Worm (Caenorhabditis elegans): ENCODE data around the gene lgc-35.
A peak's percentile ranks its signal among the peaks of the same experiment; 100 is the strongest.

Gene lgc-35

DNA sequence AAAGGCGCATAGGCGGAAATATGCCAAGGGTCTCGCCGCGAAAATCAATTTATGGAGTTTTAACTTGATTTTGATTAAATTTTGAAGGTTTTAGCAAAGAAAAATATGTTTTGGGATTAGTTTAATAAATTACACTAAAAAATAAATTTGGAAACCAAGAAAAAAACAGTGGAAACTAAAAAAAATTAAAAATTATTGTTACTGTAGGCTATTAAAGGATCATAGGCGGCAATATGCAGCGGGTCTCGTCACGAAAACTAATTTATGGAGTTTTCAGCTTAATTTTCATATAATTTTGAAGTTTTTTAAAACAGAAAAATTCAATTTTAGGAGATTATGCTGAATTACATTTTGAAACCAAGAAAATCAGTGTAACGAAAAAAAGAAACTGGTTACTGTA, 31.2 kb downstream of the lgc-35 start (continued):
- TF ChIP-seq let-526 (GFP tag; IDR thresholded peaks at IDR 0.05) (no peak), B0035.1 (tag; optimal IDR thresholded peaks at IDR 0.05) (no peak), hlh-12 (tag; optimal IDR thresholded peaks at IDR 0.05) (no peak), die-1 (tag; optimal IDR thresholded peaks at IDR 0.05) (no peak), lsy-27 (tag; optimal IDR thresholded peaks at IDR 0.05; ENCODE audit: borderline replicate concordance, insufficient read depth) (no peak), bed-1 (GFP tag; IDR thresholded peaks at IDR 0.05) (no peak), mes-4 (tag; optimal IDR thresholded peaks at IDR 0.05) (no peak), let-607 (tag; optimal IDR thresholded peaks at IDR 0.05) (no peak), snpc-4 (GFP tag; optimal IDR thresholded peaks at IDR 0.05) (no peak), snpc-4 (tag; optimal IDR thresholded peaks at IDR 0.05) (peak in 1 of 4 experiments; percentile 15), him-1 (tag; optimal IDR thresholded peaks at IDR 0.05) (peak; percentile 13), sdz-38 (tag; optimal IDR thresholded peaks at IDR 0.05) (no peak), zim-3 (tag; optimal IDR thresholded peaks at IDR 0.05) (no peak), nhr-80 (tag; optimal IDR thresholded peaks at IDR 0.05) (no peak), nhr-120 (GFP tag; IDR thresholded peaks at IDR 0.05) (no peak), nfyb-1 (GFP tag; IDR thresholded peaks at IDR 0.05) (no peak), efl-1 (GFP tag; optimal IDR thresholded peaks at IDR 0.05) (peak; percentile 30), F49E8.2 (tag; optimal IDR thresholded peaks at IDR 0.05; ENCODE audit: insufficient read depth) (peak; percentile 20), unc-130 (GFP tag; optimal IDR thresholded peaks at IDR 0.05) (peak; percentile 14), ccch-3 (GFP tag; optimal IDR thresholded peaks at IDR 0.05) (no peak), zfh-2 (GFP tag; conservative IDR thresholded peaks at IDR 0.05) (no peak), K12H6.12 (tag; optimal IDR thresholded peaks at IDR 0.05) (no peak)

DNA sequence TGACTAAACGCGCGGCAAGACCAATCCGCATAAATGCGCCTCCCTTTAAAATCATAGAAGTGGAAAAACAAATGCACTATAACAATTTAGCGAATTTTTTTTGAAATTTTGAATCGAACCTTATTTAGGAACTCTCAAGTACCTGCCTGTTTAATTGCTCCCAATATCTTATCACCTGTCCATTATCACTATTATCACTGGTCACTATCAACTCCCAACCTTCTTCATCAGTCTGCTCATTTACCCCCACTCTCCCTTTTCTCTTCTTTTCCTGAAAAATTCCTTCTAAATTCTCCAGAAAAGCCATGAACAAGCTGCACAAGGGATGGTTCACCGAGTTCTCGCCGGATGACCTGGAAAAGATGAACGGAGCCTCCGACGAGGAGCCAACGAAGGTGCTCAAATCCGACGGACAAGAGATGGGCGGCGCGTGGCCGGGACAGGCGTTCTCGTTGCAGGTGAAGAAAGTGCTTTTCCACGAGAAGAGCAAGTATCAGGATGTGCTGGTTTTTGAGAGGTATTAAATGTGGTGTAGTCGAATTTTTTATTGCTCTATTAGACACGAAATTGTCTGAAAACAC, 33.3 kb downstream of the lgc-35 start, which contains the start of gene spds-1:
Gene spds-1 (plus strand): TSS at position 298 of the 581 bp plus-strand sequence.
- TF ChIP-seq zfh-2 (GFP tag; conservative IDR thresholded peaks at IDR 0.05), result peak; percentile 68
- TF ChIP-seq snpc-1.1 (tag; optimal IDR thresholded peaks at IDR 0.05; ENCODE audit: insufficient read depth), result no peak
- no peak for TF ChIP-seq Y79H2A.3 (GFP tag; conservative IDR thresholded peaks at IDR 0.05)
- no peak for TF ChIP-seq madf-6 (GFP tag; IDR thresholded peaks at IDR 0.05)
- no peak for TF ChIP-seq snpc-4 (GFP tag; optimal IDR thresholded peaks at IDR 0.05)
- no peak for TF ChIP-seq snpc-4 (tag; optimal IDR thresholded peaks at IDR 0.05)
- peak; percentile 28 for TF ChIP-seq nhr-80 (tag; optimal IDR thresholded peaks at IDR 0.05)

DNA sequence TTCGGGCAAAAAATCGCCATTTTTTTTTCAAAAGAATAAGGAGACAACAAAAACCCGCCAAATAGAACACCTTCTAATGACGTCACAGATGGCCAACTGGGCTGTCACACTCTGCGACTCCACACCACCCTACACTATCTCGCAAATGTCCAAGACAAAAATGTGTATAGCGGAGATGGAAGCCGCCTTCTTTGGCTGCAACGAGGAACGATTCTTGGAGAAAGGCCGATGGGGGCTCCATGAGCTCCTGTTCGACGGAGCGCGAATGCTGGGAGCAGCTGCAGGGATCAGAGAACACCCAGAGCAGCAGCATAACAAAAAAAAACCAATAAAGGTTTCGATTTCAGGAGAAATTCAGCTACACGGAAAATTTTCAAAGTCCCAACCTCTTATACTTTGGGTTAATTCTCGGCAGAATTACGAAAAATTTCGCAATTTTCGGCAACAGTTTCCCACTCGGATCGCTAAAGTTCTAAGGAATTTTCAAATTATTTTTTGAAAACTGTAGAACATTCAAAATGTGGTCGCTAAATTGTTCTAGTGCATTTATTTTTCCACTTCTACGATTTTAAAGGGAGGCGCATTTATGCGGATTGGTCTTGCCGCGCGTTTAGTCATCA, 34.1 kb downstream of the lgc-35 start:
- TF ChIP-seq snpc-4 (GFP tag; optimal IDR thresholded peaks at IDR 0.05), result no peak
- peak in 1 of 4 experiments; percentile 40 for TF ChIP-seq snpc-4 (tag; optimal IDR thresholded peaks at IDR 0.05)
- TF ChIP-seq attf-5 (GFP tag; optimal IDR thresholded peaks at IDR 0.05), result peak; percentile 40
- TF ChIP-seq rcor-1 (GFP tag; IDR thresholded peaks at IDR 0.05), result peak; percentile 16; the same call in 1 of the 2 replicates
- TF ChIP-seq tbp1 (GFP tag; optimal IDR thresholded peaks at IDR 0.05), result peak; percentile 3
- TF ChIP-seq lsl-1 (GFP tag; optimal IDR thresholded peaks at IDR 0.05), result peak; percentile 17
- TF ChIP-seq hmg-1.2 (GFP tag; IDR thresholded peaks at IDR 0.05), result peak; percentile 85
- peak; percentile 92 for TF ChIP-seq zfh-2 (GFP tag; conservative IDR thresholded peaks at IDR 0.05)
- 0 out of 2 replicates have a peak, but pooled peaks have one; percentile 28 for TF ChIP-seq nfyb-1 (GFP tag; IDR thresholded peaks at IDR 0.05)
- no peak for TF ChIP-seq somi-1 (GFP tag; optimal IDR thresholded peaks at IDR 0.05)
- TF ChIP-seq nfya-2 (GFP tag; IDR thresholded peaks at IDR 0.05), result no peak
- peak; percentile 17 for TF ChIP-seq atf-7 (tag; optimal IDR thresholded peaks at IDR 0.05)
- TF ChIP-seq cebp-1 (GFP tag; IDR thresholded peaks at IDR 0.05), result no peak
- peak; percentile 55 for TF ChIP-seq cebp-1 (tag; optimal IDR thresholded peaks at IDR 0.05)
- peak; percentile 57 for TF ChIP-seq mcd-1 (GFP tag; IDR thresholded peaks at IDR 0.05)
- no peak for TF ChIP-seq xnd-1 (tag; optimal IDR thresholded peaks at IDR 0.05)
- TF ChIP-seq lin-35 (GFP tag; optimal IDR thresholded peaks at IDR 0.05), result peak in 1 of 3 experiments; percentile 54
- TF ChIP-seq chd-7 (tag; optimal IDR thresholded peaks at IDR 0.05), result no peak
- no peak for TF ChIP-seq tbx-9 (tag; optimal IDR thresholded peaks at IDR 0.05; ENCODE audit: borderline replicate concordance)
- TF ChIP-seq K12H6.12 (tag; optimal IDR thresholded peaks at IDR 0.05), result peak; percentile 28
- TF ChIP-seq lin-40 (tag; optimal IDR thresholded peaks at IDR 0.05), result no peak
- TF ChIP-seq lin-54 (GFP tag; optimal IDR thresholded peaks at IDR 0.05), result peak; percentile 14
